Fruit fly (Drosophila melanogaster) whole organism, embryonic: ENCODE data around the gene Hex-t2.

ENCODE experiments used
- Adf1 ChIP-seq: fragments of 200-800 bp; sonication (Bioruptor generic); IDR thresholded peaks from 2 replicates; pipeline ENCODE4 v1.3.6; 2022; ENCODE audit warnings: missing biosample characterization, missing genetic modification characterization
- CG10431 ChIP-seq: fragments of 200-800 bp; sonication (Bioruptor generic); optimal IDR thresholded peaks from 3 replicates; lab custom pipeline; 2018; ENCODE audit warnings: missing biosample characterization, mild to moderate bottlenecking, missing genetic modification characterization
- CG11093 ChIP-seq: fragments of 200-800 bp; sonication (Bioruptor generic); IDR thresholded peaks from 3 replicates; pipeline ENCODE4 v1.3.6; 2022; ENCODE audit warnings: missing biosample characterization, missing genetic modification characterization
- CG12769 ChIP-seq: fragments of 200-800 bp; sonication (Bioruptor generic); optimal IDR thresholded peaks from 2 replicates; lab custom pipeline; 2019; ENCODE audit warnings: missing biosample characterization, mild to moderate bottlenecking, missing genetic modification characterization, moderate library complexity
- CG13424 ChIP-seq: fragments of 200-800 bp; sonication (Bioruptor generic); optimal IDR thresholded peaks from 2 replicates; lab custom pipeline; 2019; ENCODE audit warnings: missing biosample characterization, mild to moderate bottlenecking, missing genetic modification characterization, moderate library complexity
- CG13624 ChIP-seq: fragments of 200-800 bp; sonication (Bioruptor generic); optimal IDR thresholded peaks from 2 replicates; lab custom pipeline; 2016; ENCODE audit warnings: missing biosample characterization, missing genetic modification characterization
- CG13775 ChIP-seq: fragments of 200-800 bp; sonication (Bioruptor generic); optimal IDR thresholded peaks from 3 replicates; lab custom pipeline; 2017; ENCODE audit warnings: missing biosample characterization, mild to moderate bottlenecking, missing genetic modification characterization
- CG14860 ChIP-seq: fragments of 200-800 bp; sonication (Bioruptor generic); IDR thresholded peaks from 3 replicates; pipeline ENCODE4 v1.3.6; 2022; ENCODE audit warnings: missing biosample characterization, missing genetic modification characterization; ENCODE audit not compliant: partially characterized antibody
- CG14965 ChIP-seq: fragments of 200-800 bp; sonication (Bioruptor generic); optimal IDR thresholded peaks from 2 replicates; lab custom pipeline; 2016; ENCODE audit warnings: missing biosample characterization, missing genetic modification characterization, borderline replicate concordance
- CG15514 ChIP-seq: fragments of 200-800 bp; sonication (Bioruptor generic); optimal IDR thresholded peaks from 3 replicates; lab custom pipeline; 2017; ENCODE audit warnings: missing biosample characterization, missing genetic modification characterization, mild to moderate bottlenecking, moderate library complexity, missing genetic modification reagents
- CG15696 ChIP-seq: fragments of 200-800 bp; sonication (Bioruptor generic); optimal IDR thresholded peaks from 2 replicates; lab custom pipeline; 2019; ENCODE audit warnings: missing biosample characterization, mild to moderate bottlenecking, missing genetic modification characterization, moderate library complexity
- CG1603 ChIP-seq: fragments of 200-800 bp; sonication (Bioruptor generic); optimal IDR thresholded peaks from 2 replicates; lab custom pipeline; 2019; ENCODE audit warnings: missing biosample characterization, mild to moderate bottlenecking, missing genetic modification characterization, moderate library complexity
- CG2120 ChIP-seq: fragments of 200-800 bp; sonication (Bioruptor generic); optimal IDR thresholded peaks from 3 replicates; lab custom pipeline; 2016; ENCODE audit warnings: missing biosample characterization, missing genetic modification characterization
- CG31388 ChIP-seq: fragments of 200-800 bp; sonication (Bioruptor generic); optimal IDR thresholded peaks from 2 replicates; lab custom pipeline; 2016; ENCODE audit warnings: missing biosample characterization, missing genetic modification characterization
- CG4404 ChIP-seq: fragments of 200-800 bp; sonication (Bioruptor generic); IDR thresholded peaks from 2 replicates; pipeline ENCODE4 v1.3.6; 2022; ENCODE audit warnings: missing biosample characterization, missing genetic modification characterization
- CG6272 ChIP-seq: fragments of 200-800 bp; sonication (Bioruptor generic); IDR thresholded peaks from 2 replicates; pipeline ENCODE4 v1.3.6; 2022; ENCODE audit warnings: missing biosample characterization, missing genetic modification characterization
- CG8924 ChIP-seq: fragments of 200-800 bp; optimal IDR thresholded peaks from 3 replicates; lab custom pipeline; 2019; ENCODE audit warnings: missing biosample characterization, mild to moderate bottlenecking, missing genetic modification characterization, moderate library complexity
- CG9876 ChIP-seq: fragments of 200-800 bp; sonication (Bioruptor generic); optimal IDR thresholded peaks from 2 replicates; lab custom pipeline; 2016; ENCODE audit warnings: missing biosample characterization, missing genetic modification characterization
- CG9932 ChIP-seq: fragments of 200-800 bp; sonication (Bioruptor generic); IDR thresholded peaks from 2 replicates; pipeline ENCODE4 v1.3.6; 2022; ENCODE audit warnings: missing biosample characterization, missing genetic modification characterization
- CoRest ChIP-seq: fragments of 200-800 bp; sonication (Bioruptor generic); optimal IDR thresholded peaks from 3 replicates; lab custom pipeline; 2018; ENCODE audit warnings: missing biosample characterization, mild to moderate bottlenecking, missing genetic modification characterization, moderate library complexity
- Drgx ChIP-seq: fragments of 200-800 bp; sonication (Bioruptor generic); IDR thresholded peaks from 2 replicates; pipeline ENCODE4 v1.3.6; 2022; ENCODE audit warnings: missing biosample characterization, missing genetic modification characterization
- Ets97D ChIP-seq: fragments of 200-800 bp; sonication (Bioruptor generic); optimal IDR thresholded peaks from 3 replicates; lab custom pipeline; 2016; ENCODE audit warnings: missing biosample characterization, missing genetic modification characterization
- HLH4C ChIP-seq: fragments of 200-800 bp; sonication (Bioruptor generic); IDR thresholded peaks from 3 replicates; pipeline ENCODE4 v1.3.6; 2022; ENCODE audit warnings: missing biosample characterization, missing genetic modification characterization; ENCODE audit not compliant: partially characterized antibody
- Hr3 ChIP-seq: fragments of 200-800 bp; sonication (Bioruptor generic); optimal IDR thresholded peaks from 3 replicates; lab custom pipeline; 2016; ENCODE audit warnings: missing biosample characterization, missing genetic modification characterization
- Mad ChIP-seq: fragments of 200-800 bp; sonication (Bioruptor generic); optimal IDR thresholded peaks from 2 replicates; lab custom pipeline; 2016; ENCODE audit warnings: missing biosample characterization, missing genetic modification characterization
- Max ChIP-seq: fragments of 200-800 bp; sonication (Bioruptor generic); optimal IDR thresholded peaks from 2 replicates; lab custom pipeline; 2016; ENCODE audit warnings: missing biosample characterization, mild to moderate bottlenecking, missing genetic modification characterization
- NFAT ChIP-seq: fragments of 200-800 bp; sonication (Bioruptor generic); IDR thresholded peaks from 2 replicates; pipeline ENCODE4 v1.3.6; 2022; ENCODE audit warnings: missing biosample characterization, missing genetic modification characterization
- Poxn ChIP-seq: fragments of 200-800 bp; sonication (Bioruptor generic); IDR thresholded peaks from 2 replicates; pipeline ENCODE4 v1.3.6; 2022; ENCODE audit warnings: missing biosample characterization, missing genetic modification characterization
- Scr ChIP-seq: fragments of 200-800 bp; sonication (Bioruptor generic); IDR thresholded peaks from 2 replicates; pipeline ENCODE4 v1.3.6; 2022; ENCODE audit warnings: missing biosample characterization, missing genetic modification characterization; ENCODE audit not compliant: partially characterized antibody
- Sry-β ChIP-seq: fragments of 200-800 bp; sonication (Bioruptor generic); optimal IDR thresholded peaks from 2 replicates; lab custom pipeline; 2018; ENCODE audit warnings: missing biosample characterization, mild to moderate bottlenecking, missing genetic modification characterization, moderate library complexity
- Trl ChIP-seq, 3 experiments: fragments of >200 bp in 2 of 3; fragments of 200-800 bp in 1 of 3; sonication (Bioruptor generic) in 1 of 3; optimal IDR thresholded peaks; 2 replicates in 1 of 3; 3 replicates in 2 of 3; lab custom pipeline; 2016 to 2017; ENCODE audit warnings: missing biosample characterization in 1 of 3, missing genetic modification characterization in 1 of 3
- Xbp1 ChIP-seq: fragments of 200-800 bp; sonication (Bioruptor generic); optimal IDR thresholded peaks from 3 replicates; lab custom pipeline; 2016; ENCODE audit warnings: missing biosample characterization, mild to moderate bottlenecking, missing genetic modification characterization
- amos ChIP-seq: fragments of 200-800 bp; sonication (Bioruptor generic); IDR thresholded peaks from 2 replicates; pipeline ENCODE4 v1.3.6; 2022; ENCODE audit warnings: missing biosample characterization, missing genetic modification characterization; ENCODE audit not compliant: partially characterized antibody
- bab2 ChIP-seq: fragments of 200-800 bp; sonication (Bioruptor generic); optimal IDR thresholded peaks from 2 replicates; lab custom pipeline; 2016; ENCODE audit warnings: missing biosample characterization, missing genetic modification characterization
- bcd ChIP-seq: fragments of 200-800 bp; sonication (Bioruptor generic); optimal IDR thresholded peaks from 2 replicates; lab custom pipeline; 2017; ENCODE audit warnings: missing biosample characterization, mild to moderate bottlenecking, missing genetic modification characterization
- cas ChIP-seq: fragments of 200-800 bp; sonication (Bioruptor generic); IDR thresholded peaks from 2 replicates; pipeline ENCODE4 v1.3.6; 2022; ENCODE audit warnings: missing biosample characterization, missing genetic modification characterization
- danr ChIP-seq: fragments of 200-800 bp; sonication (Bioruptor generic); IDR thresholded peaks from 2 replicates; pipeline ENCODE4 v1.3.6; 2022; ENCODE audit warnings: missing biosample characterization, missing genetic modification characterization
- esg ChIP-seq: fragments of 200-800 bp; sonication (Bioruptor generic); conservative IDR thresholded peaks from 2 replicates; pipeline ENCODE4 v1.3.6; 2022; ENCODE audit warnings: missing biosample characterization, missing genetic modification characterization
- gem ChIP-seq: fragments of 200-800 bp; sonication (Bioruptor generic); optimal IDR thresholded peaks from 2 replicates; lab custom pipeline; 2019; ENCODE audit warnings: missing biosample characterization, mild to moderate bottlenecking, missing genetic modification characterization, moderate library complexity
- grn ChIP-seq: fragments of 200-800 bp; sonication (Bioruptor generic); optimal IDR thresholded peaks from 3 replicates; lab custom pipeline; 2017; ENCODE audit warnings: missing biosample characterization, missing genetic modification characterization
- h ChIP-seq: fragments of >200 bp; optimal IDR thresholded peaks from 2 replicates; lab custom pipeline; 2017
- jing ChIP-seq: fragments of 200-800 bp; sonication (Bioruptor generic); optimal IDR thresholded peaks from 2 replicates; lab custom pipeline; 2018; ENCODE audit warnings: missing biosample characterization, mild to moderate bottlenecking, missing genetic modification characterization
- ken ChIP-seq: fragments of 200-800 bp; sonication (Bioruptor generic); IDR thresholded peaks from 3 replicates; pipeline ENCODE4 v1.3.6; 2022; ENCODE audit warnings: missing biosample characterization, missing genetic modification characterization
- klu ChIP-seq: fragments of 200-800 bp; sonication (Bioruptor generic); IDR thresholded peaks from 2 replicates; pipeline ENCODE4 v1.3.6; 2022; ENCODE audit warnings: missing biosample characterization, missing genetic modification characterization
- lola ChIP-seq, 3 experiments: fragments of >200 bp in 2 of 3; fragments of 200-800 bp in 1 of 3; sonication (Bioruptor generic) in 1 of 3; optimal IDR thresholded peaks; 2 replicates each; lab custom pipeline; 2017 to 2019; ENCODE audit warnings: missing biosample characterization in 3 of 3, missing genetic modification characterization in 3 of 3, mild to moderate bottlenecking in 1 of 3, moderate library complexity in 1 of 3
- prd ChIP-seq, 3 experiments: fragments of >200 bp in 2 of 3; fragments of 200-800 bp in 1 of 3; sonication (Bioruptor generic) in 1 of 3; optimal IDR thresholded peaks in 2 of 3; IDR thresholded peaks in 1 of 3; 2 replicates in 2 of 3; 3 replicates in 1 of 3; pipeline versions ENCODE4 v1.3.6 to Lab custom; 2017 to 2022; ENCODE audit warnings: missing biosample characterization in 1 of 3, missing genetic modification characterization in 1 of 3
- sd ChIP-seq: fragments of 200-800 bp; sonication (Bioruptor generic); optimal IDR thresholded peaks from 3 replicates; lab custom pipeline; 2018; ENCODE audit warnings: missing biosample characterization, mild to moderate bottlenecking, missing genetic modification characterization, moderate library complexity
- sug ChIP-seq: fragments of 200-800 bp; optimal IDR thresholded peaks from 2 replicates; lab custom pipeline; 2019; ENCODE audit warnings: missing biosample characterization, mild to moderate bottlenecking, missing genetic modification characterization, moderate library complexity
- tgo ChIP-seq: fragments of 200-800 bp; sonication (Bioruptor generic); IDR thresholded peaks from 3 replicates; pipeline ENCODE4 v1.3.6; 2022; ENCODE audit warnings: missing biosample characterization, missing genetic modification characterization
- tin ChIP-seq: fragments of 200-800 bp; sonication (Bioruptor generic); optimal IDR thresholded peaks from 3 replicates; lab custom pipeline; 2016; ENCODE audit warnings: missing biosample characterization, missing genetic modification characterization

Gene Hex-t2

dm6 chr3R:26436540-26436939, 13.9 kb upstream of the Hex-t2 start (continued):
- TF ChIP-seq lola (GFP tag; optimal IDR thresholded peaks at IDR 0.05; lab: Kevin White, UChicago): no peak
- TF ChIP-seq CG8924 (tag; lab: Kevin White, UChicago): peak; percentile 34
- 0 out of 2 replicates have a peak, but pooled peaks have one; percentile 33 for TF ChIP-seq CG4404
- TF ChIP-seq bab2 (GFP tag; lab: Kevin White, UChicago): peak; percentile 48
- TF ChIP-seq esg (GFP tag; lab: Robert Waterston, UW): peak; percentile 33; the same call in 1 of the 2 replicates
- TF ChIP-seq danr (GFP tag; lab: Robert Waterston, UW): 0 out of 2 replicates have a peak, but pooled peaks have one; percentile 19
- TF ChIP-seq Drgx (GFP tag; lab: Robert Waterston, UW): peak; percentile 71; the same call in 1 of the 2 replicates
- peak; percentile 20 for TF ChIP-seq CG2120 (GFP tag; lab: Kevin White, UChicago)
- TF ChIP-seq tgo (GFP tag; lab: Robert Waterston, UW): peak; percentile 54
- no peak for TF ChIP-seq CG9932 (GFP tag; lab: Robert Waterston, UW)
- TF ChIP-seq Xbp1 (GFP tag; lab: Kevin White, UChicago): peak; percentile 59
- peak; percentile 63 for TF ChIP-seq CG12769 (tag; lab: Kevin White, UChicago)
- peak; percentile 12 for TF ChIP-seq Hr3 (GFP tag; lab: Kevin White, UChicago)
- no peak for TF ChIP-seq NFAT
- peak; percentile 22 for TF ChIP-seq CG13624 (GFP tag; lab: Kevin White, UChicago)
- no peak for TF ChIP-seq CG6272 (GFP tag; lab: Robert Waterston, UW)
- TF ChIP-seq gem (tag; lab: Kevin White, UChicago): peak; percentile 70
- TF ChIP-seq sd (tag; lab: Kevin White, UChicago): no peak
- no peak for TF ChIP-seq klu (GFP tag; lab: Robert Waterston, UW)
- no peak for TF ChIP-seq grn
- peak; percentile 83 for TF ChIP-seq CG1603 (tag; lab: Kevin White, UChicago)
- TF ChIP-seq ken (GFP tag; lab: Robert Waterston, UW): peak; percentile 44; the same call in 1 of the 3 replicates
- TF ChIP-seq jing: peak; percentile 24
- TF ChIP-seq CG14965: no peak
- no peak for TF ChIP-seq CG10431
- no peak for TF ChIP-seq Mad (GFP tag; lab: Kevin White, UChicago)
- no peak for TF ChIP-seq cas (GFP tag; lab: Robert Waterston, UW)
- no peak for TF ChIP-seq prd (optimal IDR thresholded peaks at IDR 0.05; lab: Kevin White, UChicago)
- peak; percentile 70; the same call in 2 of the 3 replicates for TF ChIP-seq prd (GFP tag; IDR thresholded peaks at IDR 0.05; lab: Robert Waterston, UW)
- no peak for TF ChIP-seq Scr (GFP tag; lab: Robert Waterston, UW)
- TF ChIP-seq h (lab: Kevin White, UChicago): no peak
- peak; percentile 18 for TF ChIP-seq bcd
- TF ChIP-seq sug (tag; lab: Kevin White, UChicago): no peak
- TF ChIP-seq CoRest (tag; lab: Kevin White, UChicago): peak; percentile 37
- TF ChIP-seq CG14860 (GFP tag; lab: Robert Waterston, UW): no peak
- TF ChIP-seq CG15514 (GFP tag; lab: Kevin White, UChicago): no peak
- TF ChIP-seq CG11093: no peak
- TF ChIP-seq amos: no peak
- no peak for TF ChIP-seq CG9876
- peak; percentile 13 for TF ChIP-seq CG13775 (GFP tag; lab: Kevin White, UChicago)
- TF ChIP-seq HLH4C (GFP tag; lab: Robert Waterston, UW): no peak
- TF ChIP-seq tin (GFP tag; lab: Kevin White, UChicago): peak; percentile 0
- no peak for TF ChIP-seq Poxn (GFP tag; lab: Robert Waterston, UW)
- no peak for TF ChIP-seq Ets97D (GFP tag; lab: Kevin White, UChicago)
- TF ChIP-seq Sry-β (GFP tag; lab: Kevin White, UChicago): no peak
- TF ChIP-seq Trl (optimal IDR thresholded peaks at IDR 0.05; lab: Kevin White, UChicago): no peak
- peak; percentile 40 for TF ChIP-seq Trl (GFP tag; optimal IDR thresholded peaks at IDR 0.05; lab: Kevin White, UChicago)
- TF ChIP-seq Adf1 (GFP tag; lab: Robert Waterston, UW): no peak
- TF ChIP-seq CG15696 (tag; lab: Kevin White, UChicago): no peak
- TF ChIP-seq Max (GFP tag; lab: Kevin White, UChicago): no peak
- no peak for TF ChIP-seq CG31388 (GFP tag; lab: Kevin White, UChicago)
- TF ChIP-seq CG13424: peak; percentile 24
